Fruit fly (Drosophila melanogaster): ENCODE data around the gene Nrx-1.
A peak's percentile ranks its signal among the peaks of the same experiment; 100 is the strongest.

The Nrx-1 gene

DNA sequence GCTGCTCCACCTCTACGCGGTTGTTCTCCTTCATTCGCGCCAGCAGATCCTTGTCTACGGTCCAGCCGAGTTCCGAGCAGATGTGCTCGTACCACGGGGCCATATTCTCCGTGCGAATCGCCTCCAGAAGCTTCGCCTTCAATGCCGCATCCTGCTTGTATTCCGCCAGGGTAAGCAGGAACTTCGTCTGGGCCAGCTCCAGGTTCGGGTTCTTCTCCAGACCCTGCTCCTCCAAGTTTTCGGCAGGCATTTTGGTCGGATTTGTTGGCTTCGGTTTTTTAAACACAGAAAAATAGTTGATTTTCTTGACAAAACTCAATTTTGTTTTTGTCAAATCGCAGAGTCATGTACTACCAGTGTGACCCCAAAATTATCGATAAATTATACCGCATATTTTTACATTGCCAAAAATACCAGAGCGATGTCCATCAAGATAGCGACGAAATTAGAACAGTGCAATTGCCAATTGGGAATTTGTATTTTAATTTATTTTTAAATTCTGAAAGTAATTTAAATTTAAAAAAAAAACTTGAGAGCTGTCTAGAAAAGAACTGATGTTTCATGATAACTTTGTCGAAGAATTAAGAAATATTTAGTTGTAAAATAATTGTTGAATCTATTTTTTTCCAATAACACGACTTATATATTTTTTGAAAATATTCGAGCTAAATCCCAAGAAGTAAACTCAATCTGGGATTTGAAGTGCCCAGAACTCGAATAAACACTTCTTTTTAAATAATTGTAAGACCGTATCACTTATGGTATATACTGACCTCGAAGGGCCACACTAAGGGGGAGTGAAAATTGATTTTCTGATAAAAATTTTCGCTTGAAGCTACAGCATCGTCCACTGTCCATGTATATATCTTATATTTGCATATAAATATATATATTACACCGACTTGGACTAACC, 6.4 kb upstream of the Nrx-1 start, which contains the start of the genes Rpn7 and AP-2mu (continued):
- TF ChIP-seq CG7786 (GFP tag; optimal IDR thresholded peaks at IDR 0.05) (no peak), CG9932 (GFP tag; IDR thresholded peaks at IDR 0.05) (peak; percentile 43; the same call in 1 of the 2 replicates), CG31441 (GFP tag; IDR thresholded peaks at IDR 0.05) (peak; percentile 52; the same call in 1 of the 2 replicates), CG17912 (GFP tag; optimal IDR thresholded peaks at IDR 0.05) (no peak), sob (GFP tag; IDR thresholded peaks at IDR 0.05) (no peak), ERR (GFP tag; optimal IDR thresholded peaks at IDR 0.05) (no peak), CG4707 (GFP tag; optimal IDR thresholded peaks at IDR 0.05) (no peak), bab2 (GFP tag; optimal IDR thresholded peaks at IDR 0.05) (no peak), nom (GFP tag; optimal IDR thresholded peaks at IDR 0.05) (no peak), Pdp1 (GFP tag; optimal IDR thresholded peaks at IDR 0.05) (no peak), pan (optimal IDR thresholded peaks at IDR 0.05) (no peak), pan (GFP tag; optimal IDR thresholded peaks at IDR 0.05 in 1 of 2, IDR thresholded peaks at IDR 0.05 in 1 of 2) (peak in 1 of 2 experiments; percentile 18), CG7987 (GFP tag; optimal IDR thresholded peaks at IDR 0.05) (no peak), sima (GFP tag; optimal IDR thresholded peaks at IDR 0.05) (no peak), E2f2 (GFP tag; IDR thresholded peaks at IDR 0.05) (peak; percentile 51; the same call in 1 of the 2 replicates), tll (GFP tag; optimal IDR thresholded peaks at IDR 0.05) (peak in 1 of 2 experiments; percentile 2), Ets97D (GFP tag; optimal IDR thresholded peaks at IDR 0.05) (peak; percentile 8), CG1529 (GFP tag; optimal IDR thresholded peaks at IDR 0.05) (no peak), Lhr (GFP tag; optimal IDR thresholded peaks at IDR 0.05) (peak; percentile 16), CG4424 (GFP tag; optimal IDR thresholded peaks at IDR 0.05) (peak; percentile 27), nerfin-1 (tag; optimal IDR thresholded peaks at IDR 0.05) (peak; percentile 26), MESR4 (GFP tag; optimal IDR thresholded peaks at IDR 0.05) (peak; percentile 57), CG43689 (GFP tag; IDR thresholded peaks at IDR 0.05) (no peak), D19B (GFP tag; optimal IDR thresholded peaks at IDR 0.05) (no peak), eve (GFP tag; optimal IDR thresholded peaks at IDR 0.05) (no peak), fu2 (GFP tag; optimal IDR thresholded peaks at IDR 0.05) (no peak), Ets65A (GFP tag) (peak; percentile 16), Elba2 (GFP tag; optimal IDR thresholded peaks at IDR 0.05) (peak; percentile 95), lilli (GFP tag; optimal IDR thresholded peaks at IDR 0.05) (no peak), jigr1 (GFP tag; IDR thresholded peaks at IDR 0.05) (no peak), CrebB (tag; optimal IDR thresholded peaks at IDR 0.05) (no peak)

DNA sequence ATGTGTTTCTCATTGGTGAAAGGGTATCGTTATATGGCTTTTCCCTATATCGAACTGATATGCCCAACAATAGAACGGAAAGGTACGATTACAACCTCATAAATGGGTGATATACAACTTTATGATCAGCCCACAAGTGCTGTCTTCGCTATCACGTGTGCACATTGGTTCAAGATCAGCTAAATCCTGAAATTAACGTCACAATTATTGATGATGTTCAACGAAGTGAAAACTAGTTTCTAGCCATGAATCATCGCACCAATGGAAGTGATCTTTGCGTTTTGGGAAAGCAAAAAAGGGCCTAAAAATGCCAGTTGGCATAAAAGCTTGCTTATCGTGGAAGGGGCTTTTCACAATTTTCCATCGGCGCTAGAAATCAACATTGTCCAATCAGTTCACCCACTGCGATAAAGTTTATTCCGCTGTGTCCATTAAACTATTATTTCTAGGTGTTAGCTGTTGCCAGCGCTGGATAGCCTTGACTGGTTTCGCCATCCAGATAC, 3.6 kb upstream of the Nrx-1 start, which contains the start of gene CG7054:
Gene CG7054 (plus strand): TSS at position 375 of the 503 bp plus-strand sequence.
- 0 out of 4 replicates have a peak, but pooled peaks have one; percentile 61 for TF ChIP-seq chinmo (GFP tag; IDR thresholded peaks at IDR 0.05; ENCODE audit: partially characterized antibody)
- TF ChIP-seq HmgZ (tag; optimal IDR thresholded peaks at IDR 0.05), result peak; percentile 56
- TF ChIP-seq CG13287 (GFP tag; IDR thresholded peaks at IDR 0.05; ENCODE audit: partially characterized antibody), result peak; percentile 37; the same call in 1 of the 2 replicates
- peak; percentile 61 for TF ChIP-seq CG2678 (tag; optimal IDR thresholded peaks at IDR 0.05)
- TF ChIP-seq CG10543 (GFP tag; optimal IDR thresholded peaks at IDR 0.05), result peak; percentile 56
- TF ChIP-seq CG13894 (tag; optimal IDR thresholded peaks at IDR 0.05), result peak; percentile 88
- peak; percentile 3 for TF ChIP-seq Nf-YC (tag; optimal IDR thresholded peaks at IDR 0.05)
- TF ChIP-seq CG1024 (GFP tag; IDR thresholded peaks at IDR 0.05), result no peak
- TF ChIP-seq Scr (GFP tag; IDR thresholded peaks at IDR 0.05; ENCODE audit: partially characterized antibody), result 0 out of 2 replicates have a peak, but pooled peaks have one; percentile 10
- TF ChIP-seq kay (GFP tag; optimal IDR thresholded peaks at IDR 0.05), result peak; percentile 90
- peak; percentile 35 for TF ChIP-seq grau (tag; optimal IDR thresholded peaks at IDR 0.05)
- TF ChIP-seq Dp (GFP tag; optimal IDR thresholded peaks at IDR 0.05), result peak; percentile 15
- TF ChIP-seq CG11093 (GFP tag; IDR thresholded peaks at IDR 0.05), result no peak
- TF ChIP-seq CG7839 (tag; optimal IDR thresholded peaks at IDR 0.05), result peak; percentile 53
- no peak for TF ChIP-seq CG2202 (tag; optimal IDR thresholded peaks at IDR 0.05)
- TF ChIP-seq CG13424 (tag; optimal IDR thresholded peaks at IDR 0.05), result peak; percentile 27
- TF ChIP-seq CG18476 (GFP tag; optimal IDR thresholded peaks at IDR 0.05), result peak; percentile 70
- TF ChIP-seq Asciz (GFP tag; optimal IDR thresholded peaks at IDR 0.05), result no peak

All from whole organism, embryonic.